Fruit fly (Drosophila melanogaster) whole organism, wandering third instar larva: ENCODE results near the gene PNUTS.

ENCODE experiments used
- Dfd ChIP-seq: fragments of >200 bp; optimal IDR thresholded peaks from 2 replicates; lab custom pipeline; 2017; ENCODE audit warnings: missing biosample characterization, missing genetic modification characterization
- Hnf4 ChIP-seq: fragments of 200-800 bp; sonication (Bioruptor generic); optimal IDR thresholded peaks from 2 replicates; lab custom pipeline; 2016; ENCODE audit warnings: missing biosample characterization, mild to moderate bottlenecking, missing genetic modification characterization
- N ChIP-seq: fragments of >200 bp; optimal IDR thresholded peaks from 2 replicates; lab custom pipeline; 2018; ENCODE audit warnings: missing biosample characterization, missing external identifiers, missing genetic modification characterization
- dsf ChIP-seq: sonication (Bioruptor generic); optimal IDR thresholded peaks from 2 replicates; lab custom pipeline; 2016; ENCODE audit warnings: missing biosample characterization, missing genetic modification characterization, borderline replicate concordance
- ey ChIP-seq: fragments of 200-800 bp; sonication (Bioruptor generic); optimal IDR thresholded peaks from 2 replicates; lab custom pipeline; 2016; ENCODE audit warnings: missing biosample characterization, missing genetic modification characterization
- fru ChIP-seq: fragments of 200-800 bp; sonication (Bioruptor generic); optimal IDR thresholded peaks from 3 replicates; lab custom pipeline; 2016; ENCODE audit warnings: missing biosample characterization, mild to moderate bottlenecking, missing genetic modification characterization
- lola ChIP-seq: fragments of >200 bp; optimal IDR thresholded peaks from 2 replicates; lab custom pipeline; 2017; ENCODE audit warnings: missing biosample characterization, missing genetic modification characterization
- psq ChIP-seq: fragments of 200-800 bp; sonication (Bioruptor generic); optimal IDR thresholded peaks from 3 replicates; lab custom pipeline; 2017; ENCODE audit warnings: missing biosample characterization, mild to moderate bottlenecking, missing genetic modification characterization, moderate library complexity
- rgr ChIP-seq: fragments of 200-800 bp; sonication (Bioruptor generic); optimal IDR thresholded peaks from 3 replicates; lab custom pipeline; 2016; ENCODE audit warnings: missing biosample characterization, mild to moderate bottlenecking, missing genetic modification characterization

- TF ChIP-seq psq (GFP tag; lab: Kevin White, UChicago) (no peak), rgr (no peak), Dfd (no peak), Hnf4 (GFP tag; lab: Kevin White, UChicago) (no peak), fru (GFP tag; lab: Kevin White, UChicago) (no peak), N (GFP tag; lab: Kevin White, UChicago) (no peak), dsf (GFP tag; lab: Kevin White, UChicago) (no peak), lola (GFP tag; lab: Kevin White, UChicago) (no peak), ey (no peak)
Measured at dm6 chr2L:918738-919137, 48.5 kb downstream of the PNUTS start.
